Worm (Caenorhabditis elegans) whole organism, late embryonic: ENCODE measurements around the gene Y38E10A.33.

Experiments used
- C38D4.7 ChIP-seq: fragments of 200-800 bp; sonication (Bioruptor generic); optimal IDR thresholded peaks from 2 replicates; lab custom pipeline; 2018; ENCODE audit warnings: mild to moderate bottlenecking, missing genetic modification characterization, moderate library complexity, missing compliant biosample characterization
- F13H6.1 ChIP-seq: sonication (generic microtip); optimal IDR thresholded peaks from 2 replicates; lab custom pipeline; 2016; ENCODE audit warnings: missing genetic modification characterization, missing compliant biosample characterization
- K02D7.2 ChIP-seq: sonication (generic microtip); optimal IDR thresholded peaks from 2 replicates; lab custom pipeline; 2017; ENCODE audit warnings: mild to moderate bottlenecking, missing genetic modification characterization, missing compliant biosample characterization
- ceh-31 ChIP-seq: sonication (generic microtip); optimal IDR thresholded peaks from 2 replicates; lab custom pipeline; 2016; ENCODE audit warnings: missing genetic modification characterization, missing compliant biosample characterization
- ceh-48 ChIP-seq: sonication (generic microtip); optimal IDR thresholded peaks from 2 replicates; lab custom pipeline; 2016; ENCODE audit warnings: missing genetic modification characterization, inconsistent platforms, missing compliant biosample characterization
- ets-4 ChIP-seq: sonication (generic microtip); optimal IDR thresholded peaks from 2 replicates; lab custom pipeline; 2016; ENCODE audit warnings: missing genetic modification characterization, missing compliant biosample characterization
- fkh-10 ChIP-seq: fragments of 150-350 bp; optimal IDR thresholded peaks from 2 replicates; lab custom pipeline; 2014; ENCODE audit warnings: missing biosample characterization, missing genetic modification reagents, missing genetic modification characterization
- gmeb-2 ChIP-seq: sonication (generic microtip); optimal IDR thresholded peaks from 2 replicates; lab custom pipeline; 2016; ENCODE audit warnings: missing genetic modification characterization, inconsistent platforms, missing compliant biosample characterization
- hlh-30 ChIP-seq: sonication (generic microtip); optimal IDR thresholded peaks from 2 replicates; lab custom pipeline; 2017; ENCODE audit warnings: antibody characterized with exemption, missing genetic modification characterization, missing compliant biosample characterization; ENCODE audit not compliant: insufficient read depth
- pha-4 ChIP-seq: fragments of 150-350 bp; optimal IDR thresholded peaks from 2 replicates; lab custom pipeline; 2018; ENCODE audit warnings: missing biosample characterization, missing genetic modification reagents, missing genetic modification characterization
- pqm-1 ChIP-seq: sonication (generic microtip); optimal IDR thresholded peaks from 2 replicates; lab custom pipeline; 2016; ENCODE audit warnings: missing genetic modification characterization, missing compliant biosample characterization
- syd-9 ChIP-seq: sonication (generic microtip); optimal IDR thresholded peaks from 2 replicates; lab custom pipeline; 2016; ENCODE audit warnings: mild to moderate bottlenecking, missing genetic modification characterization, moderate library complexity, missing compliant biosample characterization
- unc-3 ChIP-seq, 2 experiments: fragments of 200-800 bp in 1 of 2; sonication (Bioruptor generic) in 1 of 2; sonication (generic microtip) in 1 of 2; conservative IDR thresholded peaks in 1 of 2; optimal IDR thresholded peaks in 1 of 2; 2 replicates each; pipeline versions ENCODE4 v1.3.6 to Lab custom; 2016 to 2022; ENCODE audit warnings: missing compliant biosample characterization in 2 of 2, missing genetic modification characterization in 2 of 2, missing genetic modification reagents in 1 of 2
- unc-86 ChIP-seq: sonication (generic microtip); optimal IDR thresholded peaks from 2 replicates; lab custom pipeline; 2016; ENCODE audit warnings: missing genetic modification characterization, missing compliant biosample characterization

- TF ChIP-seq C38D4.7 (no peak), pha-4 (no peak), unc-86 (tag; lab: Kevin White, UChicago) (no peak), hlh-30 (tag; lab: Kevin White, UChicago) (no peak), F13H6.1 (tag; lab: Kevin White, UChicago) (no peak), fkh-10 (no peak), ceh-31 (tag; lab: Kevin White, UChicago) (no peak), ceh-48 (no peak), K02D7.2 (tag; lab: Kevin White, UChicago) (no peak), syd-9 (tag; lab: Kevin White, UChicago) (no peak), gmeb-2 (no peak), unc-3 (GFP tag; conservative IDR thresholded peaks at IDR 0.05; lab: Robert Waterston, UW) (no peak), unc-3 (tag; optimal IDR thresholded peaks at IDR 0.05; lab: Kevin White, UChicago) (no peak), pqm-1 (tag; lab: Kevin White, UChicago) (no peak), ets-4 (tag; lab: Kevin White, UChicago) (no peak)
Measured at ce11 chrII:12670877-12671864, 8.3 kb downstream of the Y38E10A.33 start.
